Worm (Caenorhabditis elegans): Measurements from ENCODE around the gene R02F11.3.

- TF ChIP-seq nhr-2 (tag; optimal IDR thresholded peaks at IDR 0.05) (no peak), lin-32 (GFP tag; optimal IDR thresholded peaks at IDR 0.05) (no peak), ces-1 (GFP tag; optimal IDR thresholded peaks at IDR 0.05) (no peak), nhr-237 (tag; optimal IDR thresholded peaks at IDR 0.05) (no peak), nhr-12 (tag; optimal IDR thresholded peaks at IDR 0.05) (no peak), snpc-4 (tag; optimal IDR thresholded peaks at IDR 0.05) (no peak), unc-39 (tag; optimal IDR thresholded peaks at IDR 0.05) (no peak), sem-2 (GFP tag; optimal IDR thresholded peaks at IDR 0.05) (no peak), lsy-2 (tag; optimal IDR thresholded peaks at IDR 0.05) (no peak), ceh-83 (GFP tag; optimal IDR thresholded peaks at IDR 0.05) (no peak), sptf-1 (tag; optimal IDR thresholded peaks at IDR 0.05) (no peak), unc-62 (GFP tag; optimal IDR thresholded peaks at IDR 0.05) (no peak)
Measured at ce11 chrV:4850446-4850845, 44.7 kb upstream of the R02F11.3 start.
